Fruit fly (Drosophila melanogaster) whole organism, wandering third instar larva: Measurements from ENCODE around the gene Enoph.

Source experiments
- Dif ChIP-seq: fragments of 200-275, 200-300 bp; sonication (Bioruptor generic); optimal IDR thresholded peaks from 2 replicates; lab custom pipeline; 2018; ENCODE audit warnings: missing biosample characterization, missing genetic modification characterization; ENCODE audit not compliant: partially characterized antibody
- sv ChIP-seq: fragments of 200-800 bp; sonication (Bioruptor generic); optimal IDR thresholded peaks from 3 replicates; lab custom pipeline; 2016; ENCODE audit warnings: missing biosample characterization, missing genetic modification characterization

- TF ChIP-seq Dif (GFP tag; lab: Kevin White, UChicago) (no peak), sv (GFP tag; lab: Kevin White, UChicago) (no peak)
These were observed 23.9 kb upstream of the Enoph start for dm6 chr3R:5280380-5280779.
